Worm (Caenorhabditis elegans): ENCODE measurements around the gene egl-23.

The egl-23 gene

ce11 chrIV:14032620-14033501, 44.0 kb downstream of the egl-23 start:
- TF ChIP-seq unc-62 (GFP tag; optimal IDR thresholded peaks at IDR 0.05), result no peak

- no peak for TF ChIP-seq unc-62 (GFP tag; optimal IDR thresholded peaks at IDR 0.05)
Measured at ce11 chrIV:14033502-14033751, 44.5 kb downstream of the egl-23 start.

ce11 chrIV:14033752-14034570, 45.1 kb downstream of the egl-23 start:
- TF ChIP-seq unc-62 (GFP tag; optimal IDR thresholded peaks at IDR 0.05), result no peak

DNA sequence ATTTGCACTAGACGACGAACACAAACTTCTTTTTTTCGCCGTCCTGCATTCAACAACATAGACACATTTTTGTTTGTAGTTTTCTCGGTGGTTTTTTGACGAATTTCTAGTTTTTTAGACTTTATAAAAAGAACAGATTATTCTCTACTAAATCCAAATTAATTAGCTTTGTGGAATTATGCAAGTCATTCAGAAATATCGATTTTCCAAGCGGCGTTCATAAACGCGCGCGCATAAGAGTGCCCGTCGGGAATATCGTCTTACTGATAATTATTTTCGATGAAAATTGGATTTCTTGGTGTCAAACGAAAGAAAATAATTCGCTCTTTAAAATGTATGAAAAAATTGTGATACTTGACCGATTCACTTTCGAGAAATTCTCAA, 45.7 kb downstream of the egl-23 start:
- TF ChIP-seq unc-62 (GFP tag; optimal IDR thresholded peaks at IDR 0.05), result no peak

DNA sequence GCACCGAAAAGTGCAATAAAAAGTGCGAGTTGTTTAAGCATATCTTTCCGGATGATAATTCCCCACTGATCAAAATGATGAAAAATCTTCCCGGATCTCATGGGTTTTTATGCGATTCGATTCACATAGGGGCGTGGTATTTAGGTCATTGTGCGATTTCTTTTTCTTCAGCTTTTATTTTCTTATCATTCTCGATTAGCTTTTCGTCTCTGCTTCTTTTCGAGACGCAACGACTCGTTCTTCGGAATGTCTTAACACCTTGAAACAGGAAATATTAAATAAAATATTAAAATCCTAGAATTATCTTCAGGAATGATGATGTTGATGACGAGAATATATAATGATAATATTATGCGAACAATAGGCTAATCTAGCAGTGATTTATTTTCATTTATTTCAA, 54.8 kb downstream of the egl-23 start, which contains the start of gene Y37A1B.7:
Y37A1B.7 (minus strand) TSS at position 101 of the 400 bp plus-strand sequence.
- TF ChIP-seq unc-62 (GFP tag; optimal IDR thresholded peaks at IDR 0.05), result no peak

ce11 chrIV:14046777-14047176, 57.9 kb downstream of the egl-23 start:
- no peak for TF ChIP-seq unc-62 (GFP tag; optimal IDR thresholded peaks at IDR 0.05)

DNA sequence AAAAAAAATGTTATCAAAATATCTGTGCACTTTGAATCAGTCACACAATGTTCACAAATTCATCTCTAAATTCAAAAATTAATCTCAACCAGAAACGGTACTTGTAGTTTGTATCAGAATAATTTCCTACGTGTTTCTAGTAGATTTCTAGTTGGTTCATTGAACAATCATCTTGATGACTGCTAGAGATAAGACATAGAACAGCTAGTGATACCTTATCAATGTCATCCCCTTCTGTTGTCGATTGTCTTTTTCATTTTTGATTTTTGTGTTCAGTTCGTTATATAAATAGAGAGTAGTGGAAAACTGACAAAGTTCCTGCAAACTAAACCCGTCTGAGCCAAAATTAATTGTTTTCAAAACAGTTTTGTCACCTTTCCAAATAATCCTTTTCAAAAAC, 61.6 kb downstream of the egl-23 start:
- no peak for TF ChIP-seq unc-62 (GFP tag; optimal IDR thresholded peaks at IDR 0.05)

ce11 chrIV:14050900-14051299, 62.0 kb downstream of the egl-23 start, which contains the start of gene semo-1:
Gene semo-1, plus strand, starts transcription at chrIV:14051200.
- TF ChIP-seq unc-62 (GFP tag; optimal IDR thresholded peaks at IDR 0.05), result no peak

- no peak for TF ChIP-seq unc-62 (GFP tag; optimal IDR thresholded peaks at IDR 0.05)
Measured at ce11 chrIV:14060612-14061011, 71.7 kb downstream of the egl-23 start, which contains the start of gene Y37A1B.4. Gene Y37A1B.4, minus strand, starts transcription at chrIV:14060712.

Data from whole organism, dauer.